Worm (Caenorhabditis elegans) whole organism, L2 larva: ENCODE measurements around the gene F47E1.20.

Experiments
- F13H6.1 ChIP-seq: sonication (generic microtip); optimal IDR thresholded peaks from 2 replicates; lab custom pipeline; 2016; ENCODE audit warnings: missing genetic modification characterization, missing compliant biosample characterization
- ama-1 ChIP-seq: fragments of 150-350 bp; optimal IDR thresholded peaks from 2 replicates; lab custom pipeline; 2018; ENCODE audit warnings: inconsistent platforms
- blmp-1 ChIP-seq: sonication (generic microtip); optimal IDR thresholded peaks from 2 replicates; lab custom pipeline; 2017; ENCODE audit warnings: missing genetic modification characterization, mild to moderate bottlenecking, missing compliant biosample characterization, antibody characterized with exemption, moderate library complexity; ENCODE audit not compliant: insufficient read depth
- egl-27 ChIP-seq: sonication (generic microtip); optimal IDR thresholded peaks from 3 replicates; lab custom pipeline; 2017; ENCODE audit warnings: missing biosample characterization, missing genetic modification reagents, missing genetic modification characterization
- elt-3 ChIP-seq: sonication (generic microtip); optimal IDR thresholded peaks from 2 replicates; lab custom pipeline; 2017; ENCODE audit warnings: missing biosample characterization, missing genetic modification characterization
- fos-1 ChIP-seq: fragments of 150-350 bp; optimal IDR thresholded peaks from 2 replicates; lab custom pipeline; 2014; ENCODE audit warnings: missing biosample characterization, missing genetic modification characterization
- mab-5 ChIP-seq: fragments of 150-350 bp; optimal IDR thresholded peaks from 2 replicates; lab custom pipeline; 2014; ENCODE audit warnings: missing biosample characterization, missing genetic modification characterization
- nhr-21 ChIP-seq: fragments of 150-350 bp; optimal IDR thresholded peaks from 2 replicates; lab custom pipeline; 2014; ENCODE audit warnings: missing biosample characterization, missing genetic modification characterization
- nhr-23 ChIP-seq: fragments of 150-350 bp; optimal IDR thresholded peaks from 2 replicates; lab custom pipeline; 2014; ENCODE audit warnings: missing biosample characterization, missing genetic modification reagents, missing genetic modification characterization
- sma-9 ChIP-seq, 2 experiments: fragments of 150-350 bp in 1 of 2; sonication (generic microtip) in 1 of 2; optimal IDR thresholded peaks; 2 replicates each; lab custom pipeline; 2014 to 2016; ENCODE audit warnings: missing genetic modification characterization in 2 of 2, mild to moderate bottlenecking in 1 of 2, missing biosample characterization in 1 of 2, missing compliant biosample characterization in 1 of 2, missing genetic modification reagents in 1 of 2, moderate library complexity in 1 of 2
- zag-1 ChIP-seq: fragments of 150-350 bp; optimal IDR thresholded peaks from 2 replicates; lab custom pipeline; 2014; ENCODE audit warnings: missing biosample characterization, missing genetic modification characterization
- ztf-11 ChIP-seq: sonication (generic microtip); optimal IDR thresholded peaks from 2 replicates; lab custom pipeline; 2017; ENCODE audit warnings: missing biosample characterization, missing genetic modification characterization

DNA sequence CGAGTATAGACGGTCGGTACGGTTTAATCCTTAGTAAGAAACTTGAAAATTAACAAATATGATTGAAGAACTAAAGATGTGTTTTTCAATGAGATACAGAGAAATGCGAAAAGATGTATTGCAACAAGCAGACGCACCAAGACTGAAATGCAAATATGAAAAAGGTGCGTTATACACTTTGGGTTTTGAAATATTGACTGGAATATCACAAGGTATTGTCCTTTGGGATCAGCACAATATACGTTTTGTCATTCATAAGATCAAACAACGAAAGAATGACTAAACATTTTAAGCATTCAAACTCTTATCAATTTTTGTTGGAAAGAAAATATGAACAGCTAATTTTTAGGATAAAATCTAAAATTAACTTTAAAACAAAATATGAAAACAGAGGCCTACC lies 26.0 kb upstream of the F47E1.20 start, which contains the start of gene T25B6.6:
- no peak for TF ChIP-seq fos-1 (tag; lab: Kevin White, UChicago)
- TF ChIP-seq ztf-11 (tag; lab: Kevin White, UChicago): no peak
- no peak for TF ChIP-seq ama-1 (lab: Kevin White, UChicago)
- no peak for TF ChIP-seq elt-3 (tag; lab: Kevin White, UChicago)
- TF ChIP-seq zag-1 (tag; lab: Kevin White, UChicago): no peak
- TF ChIP-seq mab-5: no peak
- no peak for TF ChIP-seq nhr-21 (tag; lab: Kevin White, UChicago)
- no peak for TF ChIP-seq nhr-23 (tag; lab: Kevin White, UChicago)
- no peak for TF ChIP-seq blmp-1
- TF ChIP-seq sma-9 (GFP tag; optimal IDR thresholded peaks at IDR 0.05; lab: Kevin White, UChicago): no peak
- no peak for TF ChIP-seq sma-9 (tag; optimal IDR thresholded peaks at IDR 0.05; lab: Kevin White, UChicago)
- TF ChIP-seq egl-27: no peak
- no peak for TF ChIP-seq F13H6.1 (tag; lab: Kevin White, UChicago)
